Fruit fly (Drosophila melanogaster): ENCODE data around the gene betaNACtes6.

DNA sequence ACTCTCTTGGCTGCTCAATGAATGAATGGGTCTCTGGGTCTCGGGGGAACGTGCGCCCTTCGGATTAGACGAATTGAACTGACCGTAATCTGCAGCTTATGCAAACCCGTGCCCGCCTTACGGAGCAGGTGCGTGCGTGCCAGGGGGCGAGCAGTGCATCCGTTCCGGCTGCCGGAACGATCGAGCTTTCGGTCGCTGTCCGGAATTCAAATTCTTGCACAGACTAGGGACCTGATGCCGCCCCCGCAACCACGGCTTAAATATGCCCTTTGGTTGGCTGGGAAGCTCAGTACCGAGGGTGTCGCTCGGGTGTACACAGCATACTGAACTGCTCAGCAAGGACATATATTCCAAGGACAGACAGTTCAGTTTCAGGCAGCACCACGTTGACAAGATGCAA is 39.5 kb downstream of the betaNACtes6 start, which contains the start of gene Muc12Ea:
- TF ChIP-seq CG8478 (optimal IDR thresholded peaks at IDR 0.05) (no peak), EcR (GFP tag; optimal IDR thresholded peaks at IDR 0.05) (no peak), psq (optimal IDR thresholded peaks at IDR 0.05) (no peak), usp (GFP tag; optimal IDR thresholded peaks at IDR 0.05) (no peak), Dll (optimal IDR thresholded peaks at IDR 0.05) (no peak), pan (optimal IDR thresholded peaks at IDR 0.05) (no peak)

All from whole organism.